Fruit fly (Drosophila melanogaster) whole organism, embryonic: ENCODE results near the gene CG5641.

Source experiments
- Aef1 ChIP-seq: fragments of 200-800 bp; sonication (Bioruptor generic); IDR thresholded peaks from 3 replicates; pipeline ENCODE4 v1.3.6; 2022; ENCODE audit warnings: missing biosample characterization, missing genetic modification characterization
- BtbVII ChIP-seq: fragments of 200-800 bp; sonication (Bioruptor generic); optimal IDR thresholded peaks from 3 replicates; lab custom pipeline; 2017; ENCODE audit warnings: missing biosample characterization, mild to moderate bottlenecking, missing genetic modification characterization
- CG1024 ChIP-seq: fragments of 200-800 bp; sonication (Bioruptor generic); IDR thresholded peaks from 2 replicates; pipeline ENCODE4 v1.3.6; 2022; ENCODE audit warnings: missing biosample characterization, missing genetic modification characterization
- CG11504 ChIP-seq: fragments of 200-800 bp; sonication (Bioruptor generic); optimal IDR thresholded peaks from 3 replicates; lab custom pipeline; 2019; ENCODE audit warnings: missing biosample characterization, mild to moderate bottlenecking, missing genetic modification characterization, moderate library complexity
- CG12299 ChIP-seq: fragments of 200-800 bp; sonication (Bioruptor generic); optimal IDR thresholded peaks from 2 replicates; lab custom pipeline; 2018; ENCODE audit warnings: missing biosample characterization, mild to moderate bottlenecking, missing genetic modification characterization
- CG13624 ChIP-seq: fragments of 200-800 bp; sonication (Bioruptor generic); optimal IDR thresholded peaks from 2 replicates; lab custom pipeline; 2016; ENCODE audit warnings: missing biosample characterization, missing genetic modification characterization
- CG15073 ChIP-seq: fragments of 200-800 bp; sonication (Bioruptor generic); optimal IDR thresholded peaks from 2 replicates; lab custom pipeline; 2016; ENCODE audit warnings: missing biosample characterization, missing genetic modification characterization
- CG16779 ChIP-seq: fragments of 200-800 bp; sonication (Bioruptor generic); IDR thresholded peaks from 2 replicates; pipeline ENCODE4 v1.3.6; 2022; ENCODE audit warnings: missing biosample characterization, missing genetic modification characterization
- CG17568 ChIP-seq: fragments of 200-800 bp; sonication (Bioruptor generic); optimal IDR thresholded peaks from 2 replicates; lab custom pipeline; 2018; ENCODE audit warnings: missing biosample characterization, mild to moderate bottlenecking, missing genetic modification characterization, moderate library complexity
- CG2116 ChIP-seq: fragments of 200-800 bp; sonication (Bioruptor generic); optimal IDR thresholded peaks from 3 replicates; lab custom pipeline; 2018; ENCODE audit warnings: missing biosample characterization, mild to moderate bottlenecking, missing genetic modification characterization
- CG2202 ChIP-seq: fragments of 200-800 bp; sonication (Bioruptor generic); optimal IDR thresholded peaks from 2 replicates; lab custom pipeline; 2018; ENCODE audit warnings: missing biosample characterization, mild to moderate bottlenecking, missing genetic modification characterization
- CG32772 ChIP-seq: fragments of 200-800 bp; sonication (Bioruptor generic); IDR thresholded peaks from 2 replicates; pipeline ENCODE4 v1.3.6; 2022; ENCODE audit warnings: missing biosample characterization, missing genetic modification characterization
- CG34376 ChIP-seq: fragments of 200-800 bp; sonication (Bioruptor generic); optimal IDR thresholded peaks from 2 replicates; lab custom pipeline; 2018; ENCODE audit warnings: missing biosample characterization, mild to moderate bottlenecking, missing genetic modification characterization
- CG3838 ChIP-seq: fragments of 200-800 bp; sonication (Bioruptor generic); optimal IDR thresholded peaks from 3 replicates; lab custom pipeline; 2016; ENCODE audit warnings: missing biosample characterization, missing genetic modification characterization
- CG4730 ChIP-seq: fragments of 200-800 bp; sonication (Bioruptor generic); IDR thresholded peaks from 2 replicates; pipeline ENCODE4 v1.3.6; 2022; ENCODE audit warnings: missing biosample characterization, missing genetic modification characterization
- CG6813 ChIP-seq: fragments of 200-800 bp; sonication (Bioruptor generic); optimal IDR thresholded peaks from 2 replicates; lab custom pipeline; 2017; ENCODE audit warnings: missing biosample characterization, missing genetic modification characterization, mild to moderate bottlenecking, moderate library complexity, missing genetic modification reagents
- CG7987 ChIP-seq: fragments of 200-800 bp; sonication (Bioruptor generic); optimal IDR thresholded peaks from 2 replicates; lab custom pipeline; 2018; ENCODE audit warnings: missing biosample characterization, mild to moderate bottlenecking, missing genetic modification characterization, moderate library complexity
- CG8478 ChIP-seq: fragments of >200 bp; optimal IDR thresholded peaks from 2 replicates; lab custom pipeline; 2018
- CG9727 ChIP-seq: fragments of 200-800 bp; sonication (Bioruptor generic); optimal IDR thresholded peaks from 3 replicates; lab custom pipeline; 2017; ENCODE audit warnings: missing biosample characterization, mild to moderate bottlenecking, missing genetic modification characterization
- CTCF ChIP-seq: fragments of 200-800 bp; sonication (Bioruptor generic); optimal IDR thresholded peaks from 2 replicates; lab custom pipeline; 2017; ENCODE audit warnings: missing biosample characterization, mild to moderate bottlenecking, missing genetic modification characterization, moderate library complexity
- Dbx ChIP-seq: fragments of 200-800 bp; sonication (Bioruptor generic); IDR thresholded peaks from 3 replicates; pipeline ENCODE4 v1.3.6; 2022; ENCODE audit warnings: missing biosample characterization, missing genetic modification characterization
- Fer3 ChIP-seq: fragments of 200-800 bp; sonication (Bioruptor generic); optimal IDR thresholded peaks from 2 replicates; lab custom pipeline; 2018; ENCODE audit warnings: missing biosample characterization, mild to moderate bottlenecking, missing genetic modification characterization, moderate library complexity
- H15 ChIP-seq: fragments of 200-800 bp; sonication (Bioruptor generic); IDR thresholded peaks from 3 replicates; pipeline ENCODE4 v1.3.6; 2022; ENCODE audit warnings: missing biosample characterization, missing genetic modification characterization
- HLH4C ChIP-seq: fragments of 200-800 bp; sonication (Bioruptor generic); IDR thresholded peaks from 3 replicates; pipeline ENCODE4 v1.3.6; 2022; ENCODE audit warnings: missing biosample characterization, missing genetic modification characterization; ENCODE audit not compliant: partially characterized antibody
- Hmx ChIP-seq: fragments of 200-800 bp; sonication (Bioruptor generic); optimal IDR thresholded peaks from 2 replicates; lab custom pipeline; 2016; ENCODE audit warnings: missing biosample characterization, missing genetic modification characterization
- Med ChIP-seq: fragments of 200-800 bp; sonication (Bioruptor generic); peaks from one replicate; lab custom pipeline; 2016; ENCODE audit warnings: missing biosample characterization, missing genetic modification characterization, mild to moderate bottlenecking, inconsistent platforms, moderate library complexity
- NfI ChIP-seq: fragments of 200-800 bp; sonication (Bioruptor generic); optimal IDR thresholded peaks from 3 replicates; lab custom pipeline; 2018; ENCODE audit warnings: missing biosample characterization, mild to moderate bottlenecking, missing genetic modification characterization, moderate library complexity
- Oli ChIP-seq: fragments of 200-800 bp; sonication (Bioruptor generic); optimal IDR thresholded peaks from 2 replicates; lab custom pipeline; 2018; ENCODE audit warnings: missing biosample characterization, mild to moderate bottlenecking, missing genetic modification characterization, moderate library complexity
- Rfx ChIP-seq: fragments of 200-800 bp; sonication (Bioruptor generic); IDR thresholded peaks from 2 replicates; pipeline ENCODE4 v1.3.6; 2022; ENCODE audit warnings: missing biosample characterization, missing genetic modification characterization
- Sox100B ChIP-seq: fragments of 200-800 bp; sonication (Bioruptor generic); optimal IDR thresholded peaks from 3 replicates; lab custom pipeline; 2018; ENCODE audit warnings: missing biosample characterization, mild to moderate bottlenecking, missing genetic modification characterization
- Spps ChIP-seq: fragments of 200-800 bp; sonication (Bioruptor generic); optimal IDR thresholded peaks from 2 replicates; lab custom pipeline; 2018; ENCODE audit warnings: missing biosample characterization, mild to moderate bottlenecking, missing genetic modification characterization
- ap ChIP-seq: fragments of 200-800 bp; sonication (Bioruptor generic); IDR thresholded peaks from 2 replicates; pipeline ENCODE4 v1.3.6; 2022; ENCODE audit warnings: missing biosample characterization, missing genetic modification characterization
- ato ChIP-seq: fragments of 200-800 bp; sonication (Bioruptor generic); IDR thresholded peaks from 2 replicates; pipeline ENCODE4 v1.3.6; 2022; ENCODE audit warnings: missing biosample characterization, missing genetic modification characterization; ENCODE audit not compliant: partially characterized antibody
- disco-r ChIP-seq: fragments of 200-800 bp; sonication (Bioruptor generic); optimal IDR thresholded peaks from 2 replicates; lab custom pipeline; 2016; ENCODE audit warnings: missing biosample characterization, missing genetic modification characterization
- dysf ChIP-seq: fragments of 200-800 bp; sonication (Bioruptor generic); IDR thresholded peaks from 3 replicates; pipeline ENCODE4 v1.3.6; 2022; ENCODE audit warnings: missing biosample characterization, missing genetic modification characterization
- ems ChIP-seq: fragments of 200-800 bp; sonication (Bioruptor generic); optimal IDR thresholded peaks from 3 replicates; lab custom pipeline; 2016; ENCODE audit warnings: missing biosample characterization, missing genetic modification characterization
- esg ChIP-seq: fragments of 200-800 bp; sonication (Bioruptor generic); conservative IDR thresholded peaks from 2 replicates; pipeline ENCODE4 v1.3.6; 2022; ENCODE audit warnings: missing biosample characterization, missing genetic modification characterization
- fd96Cb ChIP-seq: fragments of 200-800 bp; sonication (Bioruptor generic); optimal IDR thresholded peaks from 2 replicates; lab custom pipeline; 2018; ENCODE audit warnings: missing biosample characterization, mild to moderate bottlenecking, missing genetic modification characterization, moderate library complexity
- gcm ChIP-seq: fragments of 200-800 bp; sonication (Bioruptor generic); optimal IDR thresholded peaks from 2 replicates; lab custom pipeline; 2019; ENCODE audit warnings: missing biosample characterization, mild to moderate bottlenecking, missing genetic modification characterization, moderate library complexity
- gcm2 ChIP-seq: fragments of 200-800 bp; sonication (Bioruptor generic); optimal IDR thresholded peaks from 2 replicates; lab custom pipeline; 2016; ENCODE audit warnings: missing biosample characterization, missing genetic modification characterization
- grau ChIP-seq: fragments of 200-800 bp; optimal IDR thresholded peaks from 3 replicates; lab custom pipeline; 2019; ENCODE audit warnings: missing biosample characterization, mild to moderate bottlenecking, missing genetic modification characterization, moderate library complexity
- hkb ChIP-seq, 2 experiments: fragments of 200-800 bp in 1 of 2; fragments of >200 bp in 1 of 2; sonication (Bioruptor generic) in 1 of 2; IDR thresholded peaks in 1 of 2; optimal IDR thresholded peaks in 1 of 2; 2 replicates each; pipeline versions ENCODE4 v1.3.6 to Lab custom; 2017 to 2022; ENCODE audit warnings: missing biosample characterization in 1 of 2, missing genetic modification characterization in 1 of 2
- kah ChIP-seq: fragments of 200-800 bp; sonication (Bioruptor generic); optimal IDR thresholded peaks from 2 replicates; lab custom pipeline; 2018; ENCODE audit warnings: missing biosample characterization, mild to moderate bottlenecking, missing genetic modification characterization
- knrl ChIP-seq: fragments of 200-800 bp; sonication (Bioruptor generic); IDR thresholded peaks from 3 replicates; pipeline ENCODE4 v1.3.6; 2022; ENCODE audit warnings: missing biosample characterization, missing genetic modification characterization; ENCODE audit not compliant: partially characterized antibody
- pho ChIP-seq: fragments of 200-800 bp; sonication (Bioruptor generic); optimal IDR thresholded peaks from 2 replicates; lab custom pipeline; 2016; ENCODE audit warnings: missing biosample characterization, missing genetic modification characterization
- rib ChIP-seq: fragments of 200-800 bp; sonication (Bioruptor generic); IDR thresholded peaks from 2 replicates; pipeline ENCODE4 v1.3.6; 2022; ENCODE audit warnings: missing biosample characterization, missing genetic modification characterization
- schlank ChIP-seq: fragments of 200-800 bp; sonication (Bioruptor generic); optimal IDR thresholded peaks from 2 replicates; lab custom pipeline; 2018; ENCODE audit warnings: missing biosample characterization, mild to moderate bottlenecking, missing genetic modification characterization
- seq ChIP-seq: fragments of 200-800 bp; sonication (Bioruptor generic); IDR thresholded peaks from 2 replicates; pipeline ENCODE4 v1.3.6; 2022; ENCODE audit warnings: missing biosample characterization, missing genetic modification characterization
- slp2 ChIP-seq: fragments of 200-800 bp; sonication (Bioruptor generic); optimal IDR thresholded peaks from 2 replicates; lab custom pipeline; 2016; ENCODE audit warnings: missing biosample characterization, missing genetic modification characterization
- ttk ChIP-seq: fragments of 200-800 bp; sonication (Bioruptor generic); IDR thresholded peaks from 2 replicates; pipeline ENCODE4 v2.1.2; 2022; ENCODE audit warnings: missing biosample characterization, missing genetic modification characterization
- zen ChIP-seq: fragments of 200-800 bp; sonication (Bioruptor generic); optimal IDR thresholded peaks from 3 replicates; lab custom pipeline; 2018; ENCODE audit warnings: missing biosample characterization, mild to moderate bottlenecking, missing genetic modification characterization, moderate library complexity

CG5641 gene

DNA sequence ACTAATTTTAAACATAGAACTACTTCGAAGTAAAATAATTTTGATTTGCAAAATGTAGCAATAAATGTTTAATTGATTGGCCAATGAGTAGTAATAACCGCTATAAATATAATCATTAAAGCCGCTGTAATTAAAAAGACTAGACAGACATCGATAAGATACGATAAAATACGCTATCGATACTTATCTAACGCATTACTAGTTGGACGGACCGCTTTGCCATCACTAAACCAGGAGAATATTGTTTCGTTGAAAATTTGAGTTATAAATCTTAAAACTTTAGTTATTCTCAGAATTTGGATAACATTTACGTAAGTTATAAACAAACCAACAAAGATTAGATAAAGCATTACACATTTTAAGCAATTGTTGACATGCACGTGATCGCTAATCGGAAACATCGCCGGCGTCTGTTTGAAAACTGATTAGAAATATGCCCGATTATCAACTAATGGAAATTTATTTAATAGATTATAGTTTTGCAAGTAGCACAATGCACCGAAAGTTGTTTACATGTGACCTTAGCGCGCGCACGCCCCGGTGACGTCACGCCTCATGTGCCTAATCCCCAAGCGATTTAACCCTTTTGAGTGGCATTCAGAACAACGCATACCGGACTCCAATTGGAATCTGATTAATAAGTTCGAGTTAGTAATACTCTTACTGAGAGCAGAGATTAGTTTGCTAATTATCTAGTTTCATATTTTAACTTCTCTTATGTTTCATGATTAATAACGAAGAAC is 10.5 kb upstream of the CG5641 start, which contains the start of gene Desat1 (continued):
- TF ChIP-seq Hmx (no peak), esg (no peak), hkb (optimal IDR thresholded peaks at IDR 0.05; lab: Kevin White, UChicago) (no peak), hkb (GFP tag; IDR thresholded peaks at IDR 0.05; lab: Robert Waterston, UW) (no peak), CG17568 (GFP tag; lab: Kevin White, UChicago) (no peak), CG4730 (GFP tag; lab: Robert Waterston, UW) (no peak), Oli (tag; lab: Kevin White, UChicago) (no peak), ato (GFP tag; lab: Robert Waterston, UW) (peak; percentile 86), Spps (tag; lab: Kevin White, UChicago) (no peak), CG15073 (GFP tag; lab: Kevin White, UChicago) (no peak), CG13624 (GFP tag; lab: Kevin White, UChicago) (peak; percentile 29), NfI (no peak), ems (GFP tag; lab: Kevin White, UChicago) (no peak), disco-r (GFP tag; lab: Kevin White, UChicago) (no peak), Sox100B (no peak), CG9727 (no peak), knrl (peak; percentile 90), CG16779 (GFP tag; lab: Robert Waterston, UW) (no peak), gcm2 (GFP tag; lab: Kevin White, UChicago) (no peak), ap (GFP tag; lab: Robert Waterston, UW) (no peak), pho (GFP tag; lab: Kevin White, UChicago) (no peak), gcm (GFP tag; lab: Kevin White, UChicago) (peak; percentile 27), grau (tag; lab: Kevin White, UChicago) (peak; percentile 16), schlank (tag; lab: Kevin White, UChicago) (no peak), rib (GFP tag; lab: Robert Waterston, UW) (no peak), CG3838 (GFP tag; lab: Kevin White, UChicago) (no peak), slp2 (GFP tag; lab: Kevin White, UChicago) (no peak), zen (tag; lab: Kevin White, UChicago) (peak; percentile 79), CG7987 (GFP tag; lab: Kevin White, UChicago) (peak; percentile 80), HLH4C (GFP tag; lab: Robert Waterston, UW) (peak; percentile 89), CG1024 (no peak), ttk (no peak), CG2202 (no peak), H15 (GFP tag; lab: Robert Waterston, UW) (no peak), CG2116 (peak; percentile 87), CTCF (GFP tag; lab: Kevin White, UChicago) (peak; percentile 14), Med (peak; percentile 72), CG6813 (no peak), Rfx (GFP tag; lab: Robert Waterston, UW) (no peak), CG32772 (GFP tag; lab: Robert Waterston, UW) (no peak), Fer3 (tag; lab: Kevin White, UChicago) (no peak), CG8478 (lab: Kevin White, UChicago) (no peak), seq (no peak), CG34376 (GFP tag; lab: Kevin White, UChicago) (peak; percentile 74), CG12299 (tag; lab: Kevin White, UChicago) (no peak), fd96Cb (tag; lab: Kevin White, UChicago) (no peak), dysf (GFP tag; lab: Robert Waterston, UW) (no peak), Dbx (GFP tag; lab: Robert Waterston, UW) (no peak), CG11504 (tag; lab: Kevin White, UChicago) (no peak), BtbVII (GFP tag; lab: Kevin White, UChicago) (peak; percentile 46), kah (no peak), Aef1 (GFP tag; lab: Robert Waterston, UW) (no peak)
